Worm (Caenorhabditis elegans) whole organism, L3 larva: ENCODE measurements around the gene B0238.9.

Experiments
- R02D3.7 ChIP-seq: fragments of 150-350 bp; optimal IDR thresholded peaks from 2 replicates; lab custom pipeline; 2014; ENCODE audit warnings: missing biosample characterization, missing genetic modification characterization
- elt-1 ChIP-seq: fragments of 150-350 bp; optimal IDR thresholded peaks from 2 replicates; lab custom pipeline; 2014; ENCODE audit warnings: missing biosample characterization, missing genetic modification characterization
- eor-1 ChIP-seq, 2 experiments: fragments of 150-350 bp; optimal IDR thresholded peaks; 2 replicates each; lab custom pipeline; 2014 to 2018; ENCODE audit warnings: missing biosample characterization in 2 of 2, missing genetic modification characterization in 2 of 2
- fos-1 ChIP-seq: fragments of 150-350 bp; optimal IDR thresholded peaks from 2 replicates; lab custom pipeline; 2014; ENCODE audit warnings: missing biosample characterization, missing genetic modification characterization
- nfya-1 ChIP-seq: sonication (generic microtip); optimal IDR thresholded peaks from 2 replicates; lab custom pipeline; 2017; ENCODE audit warnings: missing genetic modification characterization, mild to moderate bottlenecking, missing compliant biosample characterization, antibody characterized with exemption, moderate library complexity; ENCODE audit not compliant: insufficient read depth
- nhr-11 ChIP-seq: fragments of 150-350 bp; optimal IDR thresholded peaks from 2 replicates; lab custom pipeline; 2014; ENCODE audit warnings: missing biosample characterization, missing genetic modification characterization
- nhr-67 ChIP-seq: fragments of 150-350 bp; optimal IDR thresholded peaks from 2 replicates; lab custom pipeline; 2014; ENCODE audit warnings: missing biosample characterization, missing genetic modification characterization
- snpc-4 ChIP-seq: fragments of 150-350 bp; optimal IDR thresholded peaks from 2 replicates; lab custom pipeline; 2014; ENCODE audit warnings: missing biosample characterization, missing genetic modification characterization
- tbx-2 ChIP-seq: sonication (generic microtip); optimal IDR thresholded peaks from 2 replicates; lab custom pipeline; 2016; ENCODE audit warnings: mild to moderate bottlenecking, missing genetic modification characterization, missing compliant biosample characterization
- unc-62 ChIP-seq: fragments of 150-350 bp; sonication (generic microtip); optimal IDR thresholded peaks from 4 replicates; lab custom pipeline; 2014; ENCODE audit warnings: missing biosample characterization, missing genetic modification reagents, missing genetic modification characterization
- ztf-11 ChIP-seq: fragments of 150-350 bp; optimal IDR thresholded peaks from 2 replicates; lab custom pipeline; 2014; ENCODE audit warnings: missing biosample characterization, missing genetic modification characterization

ce11 chrV:5304366-5304765, 26.5 kb upstream of the B0238.9 start:
- TF ChIP-seq nfya-1 (tag; lab: Kevin White, UChicago) (no peak), nhr-11 (tag; lab: Kevin White, UChicago) (no peak), tbx-2 (tag; lab: Kevin White, UChicago) (no peak), unc-62 (GFP tag; lab: Kevin White, UChicago) (no peak), eor-1 (tag; optimal IDR thresholded peaks at IDR 0.05; lab: Kevin White, UChicago) (no peak), R02D3.7 (tag; lab: Kevin White, UChicago) (no peak), fos-1 (tag; lab: Kevin White, UChicago) (no peak), ztf-11 (tag; lab: Kevin White, UChicago) (no peak), elt-1 (no peak), nhr-67 (tag; lab: Kevin White, UChicago) (no peak), snpc-4 (no peak)
